Fruit fly (Drosophila melanogaster) whole organism, prepupa: ENCODE measurements around the gene CG43054.

ENCODE experiments used
- Blimp-1 ChIP-seq: fragments of 200-800 bp; sonication (Bioruptor generic); optimal IDR thresholded peaks from 3 replicates; lab custom pipeline; 2017; ENCODE audit warnings: missing biosample characterization, missing genetic modification characterization, mild to moderate bottlenecking, moderate library complexity, missing genetic modification reagents
- CG11294 ChIP-seq: fragments of 200-800 bp; sonication (Bioruptor generic); IDR thresholded peaks from 2 replicates; pipeline ENCODE4 v1.3.6; 2022; ENCODE audit warnings: missing biosample characterization, missing genetic modification characterization
- CG16779 ChIP-seq: fragments of 200-800 bp; sonication (Bioruptor generic); optimal IDR thresholded peaks from 3 replicates; lab custom pipeline; 2017; ENCODE audit warnings: missing biosample characterization, mild to moderate bottlenecking, missing genetic modification characterization
- CG31627 ChIP-seq: fragments of 200-800 bp; sonication (Bioruptor generic); optimal IDR thresholded peaks from 3 replicates; lab custom pipeline; 2016; ENCODE audit warnings: missing biosample characterization, missing genetic modification characterization
- CG6854 ChIP-seq: fragments of 200-800 bp; sonication (Bioruptor generic); optimal IDR thresholded peaks from 2 replicates; lab custom pipeline; 2017; ENCODE audit warnings: missing biosample characterization, mild to moderate bottlenecking, missing genetic modification characterization
- Hr4 ChIP-seq: fragments of 200-800 bp; sonication (Bioruptor generic); optimal IDR thresholded peaks from 3 replicates; lab custom pipeline; 2016; ENCODE audit warnings: missing biosample characterization, missing genetic modification characterization
- Sox102F ChIP-seq: fragments of 200-800 bp; sonication (Bioruptor generic); optimal IDR thresholded peaks from 2 replicates; lab custom pipeline; 2016; ENCODE audit warnings: missing biosample characterization, mild to moderate bottlenecking, missing genetic modification characterization
- Sox15 ChIP-seq: fragments of 200-800 bp; sonication (Bioruptor generic); optimal IDR thresholded peaks from 3 replicates; lab custom pipeline; 2016; ENCODE audit warnings: missing biosample characterization, missing genetic modification characterization
- esn ChIP-seq: fragments of 200-800 bp; sonication (Bioruptor generic); optimal IDR thresholded peaks from 2 replicates; lab custom pipeline; 2016; ENCODE audit warnings: missing biosample characterization, mild to moderate bottlenecking, missing genetic modification characterization, moderate library complexity
- lz ChIP-seq: fragments of 200-800 bp; sonication (Bioruptor generic); optimal IDR thresholded peaks from 3 replicates; lab custom pipeline; 2016; ENCODE audit warnings: missing biosample characterization, missing genetic modification characterization
- salr ChIP-seq, 2 experiments: fragments of 200-800 bp; sonication (Bioruptor generic); optimal IDR thresholded peaks; 3 replicates each; lab custom pipeline; 2016 to 2018; ENCODE audit warnings: missing biosample characterization in 2 of 2, missing genetic modification characterization in 2 of 2, mild to moderate bottlenecking in 1 of 2
- ss ChIP-seq, 2 experiments: fragments of 200-800 bp; sonication (Bioruptor generic); optimal IDR thresholded peaks; 2 replicates in 1 of 2; 3 replicates in 1 of 2; lab custom pipeline; 2017 to 2018; ENCODE audit warnings: mild to moderate bottlenecking in 2 of 2, missing biosample characterization in 2 of 2, missing genetic modification characterization in 2 of 2, moderate library complexity in 1 of 2

- TF ChIP-seq lz (GFP tag; lab: Kevin White, UChicago): no peak
- no peak for TF ChIP-seq CG31627 (GFP tag; lab: Kevin White, UChicago)
- no peak for TF ChIP-seq CG16779
- TF ChIP-seq CG6854: no peak
- no peak for TF ChIP-seq Sox15 (GFP tag; lab: Kevin White, UChicago)
- TF ChIP-seq ss (GFP tag; optimal IDR thresholded peaks at IDR 0.05; lab: Kevin White, UChicago): no peak
- no peak for TF ChIP-seq Hr4
- TF ChIP-seq CG11294 (GFP tag; lab: Robert Waterston, UW): no peak
- no peak for TF ChIP-seq Blimp-1 (GFP tag; lab: Kevin White, UChicago)
- TF ChIP-seq esn (GFP tag; lab: Kevin White, UChicago): no peak
- TF ChIP-seq salr (GFP tag; optimal IDR thresholded peaks at IDR 0.05; lab: Kevin White, UChicago): no peak
- TF ChIP-seq Sox102F (GFP tag; lab: Kevin White, UChicago): no peak
Measured at dm6 chr2L:17627559-17627958, at the start of gene CG43054.
